Worm (Caenorhabditis elegans): ENCODE measurements around the gene F25B3.5.

F25B3.5 gene

ce11 chrV:9527984-9528383, 42.1 kb downstream of the F25B3.5 start:
- no peak for TF ChIP-seq unc-62 (GFP tag; optimal IDR thresholded peaks at IDR 0.05)

ce11 chrV:9527337-9527736, 42.8 kb downstream of the F25B3.5 start:
- TF ChIP-seq unc-62 (GFP tag; optimal IDR thresholded peaks at IDR 0.05), result no peak

ce11 chrV:9526470-9526869, 43.6 kb downstream of the F25B3.5 start, which contains the start of gene C50F4.1:
C50F4.1 (plus strand) TSS chrV:9526793.
- TF ChIP-seq unc-62 (GFP tag; optimal IDR thresholded peaks at IDR 0.05), result no peak

ce11 chrV:9524099-9524498, 46.0 kb downstream of the F25B3.5 start, which contains the start of gene C50F4.9:
C50F4.9 (minus strand) TSS chrV:9524199.
- TF ChIP-seq unc-62 (GFP tag; optimal IDR thresholded peaks at IDR 0.05), result no peak

- no peak for TF ChIP-seq unc-62 (GFP tag; optimal IDR thresholded peaks at IDR 0.05)
Observed at ce11 chrV:9521697-9522096, 48.4 kb downstream of the F25B3.5 start.

- no peak for TF ChIP-seq unc-62 (GFP tag; optimal IDR thresholded peaks at IDR 0.05)
Observed at ce11 chrV:9518832-9519231, 51.3 kb downstream of the F25B3.5 start, which contains the start of gene C50F4.8. C50F4.8 (minus strand) TSS chrV:9518859.
